Fruit fly (Drosophila melanogaster) whole organism, adult: ENCODE results near the gene Ir68a.

Experiments
- CG11617 ChIP-seq: fragments of 200-800 bp; sonication (Bioruptor generic); optimal IDR thresholded peaks from 2 replicates; lab custom pipeline; 2017; ENCODE audit warnings: mild to moderate bottlenecking, missing biosample characterization, missing genetic modification reagents, missing genetic modification characterization
- CG7045 ChIP-seq: fragments of 200-800 bp; sonication (Bioruptor generic); optimal IDR thresholded peaks from 2 replicates; lab custom pipeline; 2017; ENCODE audit warnings: missing biosample characterization, mild to moderate bottlenecking, missing genetic modification characterization
- Clk ChIP-seq: fragments of 200-800 bp; sonication (Bioruptor generic); optimal IDR thresholded peaks from 2 replicates; lab custom pipeline; 2017; ENCODE audit warnings: missing biosample characterization, missing genetic modification characterization
- Mnt ChIP-seq: fragments of 200-800 bp; sonication (Bioruptor generic); optimal IDR thresholded peaks from 2 replicates; lab custom pipeline; 2016; ENCODE audit warnings: missing biosample characterization, mild to moderate bottlenecking, missing genetic modification characterization
- bab1 ChIP-seq: fragments of 200-800 bp; sonication (Bioruptor generic); optimal IDR thresholded peaks from 3 replicates; lab custom pipeline; 2019; ENCODE audit warnings: missing biosample characterization, mild to moderate bottlenecking, missing genetic modification characterization, moderate library complexity
- kay ChIP-seq: fragments of 200-800 bp; sonication (Bioruptor generic); peaks from one replicate; lab custom pipeline; 2016; ENCODE audit warnings: missing biosample characterization, missing genetic modification characterization, borderline replicate concordance
- pad ChIP-seq: fragments of 200-800 bp; sonication (Bioruptor generic); optimal IDR thresholded peaks from 3 replicates; lab custom pipeline; 2017; ENCODE audit warnings: missing biosample characterization, missing genetic modification characterization, mild to moderate bottlenecking, moderate library complexity, missing genetic modification reagents

DNA sequence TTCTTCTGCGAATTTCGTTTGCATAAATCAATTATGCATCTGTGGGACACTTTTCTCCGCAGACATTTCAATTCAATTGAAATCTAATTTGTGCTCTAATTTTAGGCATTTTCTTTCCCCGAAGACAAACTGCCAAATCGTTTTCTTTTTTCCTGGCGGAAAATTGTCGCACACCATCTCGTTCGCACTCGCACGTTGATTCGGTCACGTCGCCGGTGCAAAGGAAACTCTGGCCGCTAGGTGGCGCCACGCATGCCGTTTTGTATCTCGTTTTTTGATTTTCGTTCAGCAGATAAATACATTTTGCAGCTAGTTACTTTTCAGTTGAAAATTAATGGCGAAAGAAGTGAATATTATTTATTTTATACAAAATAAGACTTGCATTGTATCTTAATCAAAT is 12.3 kb upstream of the Ir68a start:
- peak; percentile 34 for TF ChIP-seq CG7045 (GFP tag; lab: Kevin White, UChicago)
- TF ChIP-seq pad (GFP tag; lab: Kevin White, UChicago), result no peak
- no peak for TF ChIP-seq kay
- no peak for TF ChIP-seq Mnt (GFP tag; lab: Kevin White, UChicago)
- peak; percentile 6 for TF ChIP-seq bab1 (GFP tag; lab: Kevin White, UChicago)
- TF ChIP-seq Clk (GFP tag; lab: Kevin White, UChicago), result no peak
- no peak for TF ChIP-seq CG11617 (GFP tag; lab: Kevin White, UChicago)
